Worm (Caenorhabditis elegans) whole organism, late embryonic: Measurements from ENCODE around the gene T27A10.6.
A peak's percentile ranks its signal among the peaks of the same experiment; 100 is the strongest.

ENCODE experiments used
- C08G9.2 ChIP-seq: sonication (generic microtip); optimal IDR thresholded peaks from 2 replicates; lab custom pipeline; 2016; ENCODE audit warnings: mild to moderate bottlenecking, missing genetic modification characterization, moderate library complexity, missing compliant biosample characterization
- F13H6.1 ChIP-seq: sonication (generic microtip); optimal IDR thresholded peaks from 2 replicates; lab custom pipeline; 2016; ENCODE audit warnings: missing genetic modification characterization, missing compliant biosample characterization
- K09A11.1 ChIP-seq: sonication (generic microtip); optimal IDR thresholded peaks from 2 replicates; lab custom pipeline; 2017; ENCODE audit warnings: antibody characterized with exemption, mild to moderate bottlenecking, missing genetic modification characterization, missing compliant biosample characterization; ENCODE audit not compliant: insufficient read depth
- Y22D7AL.16 ChIP-seq: sonication (generic microtip); optimal IDR thresholded peaks from 2 replicates; lab custom pipeline; 2016; ENCODE audit warnings: missing genetic modification characterization, missing compliant biosample characterization
- ahr-1 ChIP-seq: sonication (generic microtip); optimal IDR thresholded peaks from 2 replicates; lab custom pipeline; 2016; ENCODE audit warnings: missing genetic modification characterization, missing compliant biosample characterization
- ama-1 ChIP-seq: fragments of 150-350 bp; optimal IDR thresholded peaks from 2 replicates; lab custom pipeline; 2014
- ceh-18 ChIP-seq: sonication (generic microtip); optimal IDR thresholded peaks from 2 replicates; lab custom pipeline; 2016; ENCODE audit warnings: missing genetic modification characterization, missing compliant biosample characterization
- ceh-2 ChIP-seq: sonication (generic microtip); optimal IDR thresholded peaks from 2 replicates; lab custom pipeline; 2016; ENCODE audit warnings: missing genotype, missing genetic modification characterization, missing compliant biosample characterization
- ceh-22 ChIP-seq: sonication (generic microtip); optimal IDR thresholded peaks from 2 replicates; lab custom pipeline; 2017; ENCODE audit warnings: missing biosample characterization, missing genetic modification characterization
- ceh-34 ChIP-seq: sonication (generic microtip); optimal IDR thresholded peaks from 2 replicates; lab custom pipeline; 2016; ENCODE audit warnings: mild to moderate bottlenecking, missing genetic modification characterization, missing compliant biosample characterization
- ceh-45 ChIP-seq: fragments of 200-800 bp; sonication (Bioruptor generic); IDR thresholded peaks from 2 replicates; pipeline ENCODE4 v1.3.6; 2022; ENCODE audit warnings: missing genetic modification reagents, missing genetic modification characterization, missing compliant biosample characterization
- ceh-9 ChIP-seq: sonication (generic microtip); optimal IDR thresholded peaks from 2 replicates; lab custom pipeline; 2016; ENCODE audit warnings: mild to moderate bottlenecking, missing genetic modification characterization, inconsistent platforms, missing compliant biosample characterization
- che-1 ChIP-seq: sonication (generic microtip); optimal IDR thresholded peaks from 2 replicates; lab custom pipeline; 2016; ENCODE audit warnings: mild to moderate bottlenecking, missing genetic modification characterization, missing compliant biosample characterization
- dmd-4 ChIP-seq: sonication (generic microtip); optimal IDR thresholded peaks from 2 replicates; lab custom pipeline; 2016; ENCODE audit warnings: borderline replicate concordance, missing genetic modification characterization, missing compliant biosample characterization
- dve-1 ChIP-seq: sonication (generic microtip); optimal IDR thresholded peaks from 2 replicates; lab custom pipeline; 2017; ENCODE audit warnings: antibody characterized with exemption, mild to moderate bottlenecking, missing genetic modification characterization, missing compliant biosample characterization
- elt-4 ChIP-seq: sonication (generic microtip); optimal IDR thresholded peaks from 2 replicates; lab custom pipeline; 2016; ENCODE audit warnings: missing genetic modification characterization, missing compliant biosample characterization
- ets-4 ChIP-seq: sonication (generic microtip); optimal IDR thresholded peaks from 2 replicates; lab custom pipeline; 2016; ENCODE audit warnings: missing genetic modification characterization, missing compliant biosample characterization
- eyg-1 ChIP-seq: sonication (generic microtip); optimal IDR thresholded peaks from 2 replicates; lab custom pipeline; 2016; ENCODE audit warnings: missing genotype, missing genetic modification characterization, missing compliant biosample characterization
- hlh-13 ChIP-seq: fragments of 200-800 bp; sonication (Bioruptor generic); optimal IDR thresholded peaks from 2 replicates; lab custom pipeline; 2018; ENCODE audit warnings: mild to moderate bottlenecking, missing genetic modification characterization, missing compliant biosample characterization
- hlh-15 ChIP-seq: sonication (generic microtip); optimal IDR thresholded peaks from 2 replicates; lab custom pipeline; 2016; ENCODE audit warnings: missing genetic modification characterization, missing compliant biosample characterization
- hlh-6 ChIP-seq: sonication (generic microtip); optimal IDR thresholded peaks from 2 replicates; lab custom pipeline; 2016; ENCODE audit warnings: missing genotype, missing genetic modification characterization, missing compliant biosample characterization
- lim-6 ChIP-seq: sonication (generic microtip); optimal IDR thresholded peaks from 2 replicates; lab custom pipeline; 2016; ENCODE audit warnings: missing genetic modification characterization, missing compliant biosample characterization
- lin-11 ChIP-seq: fragments of 200-800 bp; sonication (Bioruptor generic); optimal IDR thresholded peaks from 2 replicates; lab custom pipeline; 2018; ENCODE audit warnings: mild to moderate bottlenecking, missing genetic modification characterization, missing compliant biosample characterization
- madf-2 ChIP-seq: sonication (generic microtip); optimal IDR thresholded peaks from 2 replicates; lab custom pipeline; 2017; ENCODE audit warnings: missing genetic modification characterization, missing compliant biosample characterization
- mec-3 ChIP-seq: sonication (generic microtip); optimal IDR thresholded peaks from 2 replicates; lab custom pipeline; 2016; ENCODE audit warnings: borderline replicate concordance, missing genetic modification characterization, missing compliant biosample characterization
- nhr-11 ChIP-seq: fragments of 150-350 bp; optimal IDR thresholded peaks from 2 replicates; lab custom pipeline; 2014; ENCODE audit warnings: missing biosample characterization, missing genetic modification characterization
- nhr-232 ChIP-seq: sonication (generic microtip); optimal IDR thresholded peaks from 2 replicates; lab custom pipeline; 2016; ENCODE audit warnings: missing genetic modification characterization, missing compliant biosample characterization
- npax-4 ChIP-seq: sonication (generic microtip); optimal IDR thresholded peaks from 2 replicates; lab custom pipeline; 2016; ENCODE audit warnings: missing genetic modification characterization, missing compliant biosample characterization
- pat-9 ChIP-seq: fragments of 200-800 bp; sonication (Bioruptor generic); optimal IDR thresholded peaks from 2 replicates; lab custom pipeline; 2018; ENCODE audit warnings: mild to moderate bottlenecking, missing genetic modification characterization, moderate library complexity, missing compliant biosample characterization
- pros-1 ChIP-seq: fragments of 150-350 bp; optimal IDR thresholded peaks from 2 replicates; lab custom pipeline; 2014; ENCODE audit warnings: missing biosample characterization, missing genetic modification reagents, missing genetic modification characterization
- ref-2 ChIP-seq: sonication (generic microtip); optimal IDR thresholded peaks from 2 replicates; lab custom pipeline; 2016; ENCODE audit warnings: missing genetic modification characterization, missing compliant biosample characterization
- rnt-1 ChIP-seq: sonication (generic microtip); optimal IDR thresholded peaks from 2 replicates; lab custom pipeline; 2016; ENCODE audit warnings: missing genetic modification characterization, missing compliant biosample characterization
- sdc-2 ChIP-seq: sonication (generic microtip); optimal IDR thresholded peaks from 2 replicates; lab custom pipeline; 2016; ENCODE audit warnings: missing genotype, missing genetic modification characterization, missing compliant biosample characterization
- sox-4 ChIP-seq: sonication (generic microtip); optimal IDR thresholded peaks from 2 replicates; lab custom pipeline; 2017; ENCODE audit warnings: mild to moderate bottlenecking, missing genetic modification characterization, inconsistent platforms, missing compliant biosample characterization
- tbx-7 ChIP-seq: sonication (generic microtip); optimal IDR thresholded peaks from 2 replicates; lab custom pipeline; 2016; ENCODE audit warnings: missing genotype, missing genetic modification characterization, missing compliant biosample characterization
- ttx-3 ChIP-seq: sonication (generic microtip); optimal IDR thresholded peaks from 2 replicates; lab custom pipeline; 2016; ENCODE audit warnings: missing genetic modification reagents, missing genetic modification characterization, missing compliant biosample characterization
- unc-42 ChIP-seq: sonication (generic microtip); optimal IDR thresholded peaks from 2 replicates; lab custom pipeline; 2016; ENCODE audit warnings: missing genotype, missing genetic modification characterization, missing compliant biosample characterization
- zip-5 ChIP-seq: sonication (generic microtip); optimal IDR thresholded peaks from 2 replicates; lab custom pipeline; 2016; ENCODE audit warnings: missing genetic modification characterization, missing compliant biosample characterization
- ztf-16 ChIP-seq: sonication (generic microtip); optimal IDR thresholded peaks from 2 replicates; lab custom pipeline; 2017; ENCODE audit warnings: missing genetic modification characterization, missing compliant biosample characterization

The T27A10.6 gene

DNA sequence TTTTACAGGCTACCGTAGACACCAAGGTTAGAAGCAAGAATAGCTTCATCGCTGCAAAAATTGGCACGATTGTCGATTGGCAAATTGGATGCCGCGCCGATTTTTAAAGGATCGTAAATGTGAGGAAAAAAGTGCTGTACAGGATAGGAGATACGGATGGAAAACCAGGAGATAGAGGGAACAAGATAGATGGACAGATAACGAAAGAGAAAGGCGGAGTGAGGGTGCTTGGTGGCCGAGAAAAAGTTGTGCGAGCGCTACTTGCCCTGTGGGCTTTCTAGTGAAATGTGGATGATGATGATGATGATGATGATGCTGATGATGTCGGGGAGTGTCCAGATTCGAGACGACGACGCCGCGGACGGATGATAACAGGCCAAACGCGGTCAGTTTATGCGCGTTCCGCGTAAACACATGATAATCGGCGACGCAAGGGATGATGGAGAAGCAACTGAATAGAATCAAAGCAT, at the start of gene T27A10.6:
TSS of gene T27A10.6 (minus strand) at position 51 of the 470 bp plus-strand sequence.
- no peak for TF ChIP-seq hlh-6
- TF ChIP-seq unc-42 (tag; lab: Kevin White, UChicago) = no peak
- no peak for TF ChIP-seq sox-4 (tag; lab: Kevin White, UChicago)
- no peak for TF ChIP-seq lin-11 (tag; lab: Kevin White, UChicago)
- no peak for TF ChIP-seq Y22D7AL.16
- no peak for TF ChIP-seq pros-1 (tag; lab: Kevin White, UChicago)
- no peak for TF ChIP-seq ttx-3 (tag; lab: Kevin White, UChicago)
- no peak for TF ChIP-seq ets-4
- TF ChIP-seq dmd-4 (tag; lab: Kevin White, UChicago) = no peak
- TF ChIP-seq npax-4 = no peak
- TF ChIP-seq dve-1 (tag; lab: Kevin White, UChicago) = no peak
- no peak for TF ChIP-seq eyg-1 (tag; lab: Kevin White, UChicago)
- no peak for TF ChIP-seq ceh-18 (tag; lab: Kevin White, UChicago)
- TF ChIP-seq ceh-22 = no peak
- no peak for TF ChIP-seq ref-2 (tag; lab: Kevin White, UChicago)
- TF ChIP-seq hlh-13 (GFP tag; lab: Kevin White, UChicago) = no peak
- no peak for TF ChIP-seq ceh-9

DNA sequence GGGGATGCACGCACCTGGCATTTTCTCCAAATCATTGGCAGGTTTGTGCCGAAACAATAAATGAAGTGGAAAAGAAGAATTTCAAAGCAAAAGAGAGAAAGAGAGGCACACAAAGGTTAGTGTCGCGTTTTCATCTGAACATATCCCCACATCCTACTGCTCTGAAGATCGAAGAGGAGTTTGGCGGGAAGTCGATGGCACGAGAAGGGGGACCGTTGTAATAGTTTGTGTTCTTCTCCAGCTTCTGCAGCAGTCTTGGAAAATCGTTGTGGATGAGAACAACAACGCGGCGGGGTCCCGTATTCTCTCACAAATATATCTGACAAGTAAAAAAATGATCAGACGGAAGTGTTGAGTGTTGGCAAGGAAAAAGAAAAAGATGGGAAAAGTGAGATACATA, 49.8 kb upstream of the T27A10.6 start:
- TF ChIP-seq sox-4 (tag; lab: Kevin White, UChicago) (no peak), ama-1 (lab: Kevin White, UChicago) (peak; percentile 9)

DNA sequence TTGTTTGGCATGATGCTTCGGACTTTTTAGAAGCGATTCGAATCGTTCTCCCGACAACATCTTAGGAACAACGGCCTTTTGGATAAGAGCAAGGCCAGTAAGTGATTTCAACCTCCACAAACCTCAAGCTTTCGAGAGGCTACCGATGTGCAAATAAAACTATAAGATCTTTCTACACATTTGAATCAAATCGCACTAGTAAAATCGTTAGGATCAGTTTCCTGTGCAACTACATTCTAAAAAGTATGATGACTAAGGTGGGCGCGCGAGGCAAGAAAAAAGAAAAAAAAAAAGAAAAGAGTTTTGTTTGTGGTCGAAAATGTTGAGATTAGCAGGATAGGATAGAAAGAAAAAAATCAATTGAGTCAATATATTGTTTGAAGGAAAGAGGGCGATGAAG, 48.6 kb upstream of the T27A10.6 start, which contains the start of gene tmem-24:
TSS of gene tmem-24 (minus strand) at position 101 of the 400 bp plus-strand sequence.
- TF ChIP-seq madf-2 (tag; lab: Kevin White, UChicago) (no peak), lin-11 (tag; lab: Kevin White, UChicago) (no peak), F13H6.1 (no peak), unc-42 (tag; lab: Kevin White, UChicago) (no peak), ceh-18 (tag; lab: Kevin White, UChicago) (no peak), ztf-16 (tag; lab: Kevin White, UChicago) (no peak), mec-3 (tag; lab: Kevin White, UChicago) (no peak), ceh-34 (tag; lab: Kevin White, UChicago) (no peak), ahr-1 (tag; lab: Kevin White, UChicago) (no peak), dmd-4 (tag; lab: Kevin White, UChicago) (no peak), pat-9 (tag; lab: Kevin White, UChicago) (no peak)
- TF ChIP-seq, all 69 proteins: peak for 0

DNA sequence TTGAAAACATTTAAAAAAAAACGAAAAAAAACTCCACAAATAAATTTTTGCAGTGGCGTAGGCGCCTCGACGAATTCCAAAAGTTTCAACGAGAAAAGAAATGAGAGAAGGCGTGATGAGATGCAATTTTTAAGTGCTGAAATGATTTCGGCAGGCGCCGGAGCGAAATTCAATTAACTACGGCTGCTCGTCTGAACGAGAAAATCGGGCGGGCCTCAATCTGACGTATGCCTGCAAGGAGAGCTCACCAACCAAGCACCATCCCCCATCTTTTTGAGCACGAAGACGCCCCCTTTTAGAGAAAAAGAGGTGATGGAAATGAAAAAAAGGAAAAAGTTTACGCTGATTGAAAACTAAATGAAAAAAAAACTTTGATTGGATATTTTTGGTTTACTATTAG, 38.6 kb upstream of the T27A10.6 start:
- TF ChIP-seq unc-42 (tag; lab: Kevin White, UChicago) = peak; percentile 66
- no peak for TF ChIP-seq K09A11.1 (tag; lab: Kevin White, UChicago)
- TF ChIP-seq, all 69 proteins: peak for 1

DNA sequence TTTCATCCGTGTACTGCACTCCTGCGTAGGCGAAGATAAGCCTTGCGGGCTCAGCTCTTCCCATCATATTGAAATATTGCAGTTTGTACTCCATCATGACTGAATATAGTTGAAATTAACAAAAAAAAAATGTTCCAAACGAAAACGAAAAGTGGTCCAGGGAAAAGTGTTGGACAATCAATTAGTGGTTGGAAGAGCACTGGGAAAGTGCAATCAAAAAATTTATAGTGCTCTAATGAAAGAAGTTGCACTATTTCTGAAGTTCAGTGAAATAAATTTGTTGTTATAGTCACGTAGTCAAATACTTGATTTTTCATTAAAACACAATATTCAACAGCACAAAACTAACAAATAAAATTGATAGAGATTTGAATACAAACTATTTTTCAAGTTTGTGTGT, 37.5 kb upstream of the T27A10.6 start, which contains the start of gene gst-11:
TSS of gene gst-11 (minus strand) at position 101 of the 400 bp plus-strand sequence.
- TF ChIP-seq nhr-11 (tag; lab: Kevin White, UChicago) (no peak), hlh-15 (tag; lab: Kevin White, UChicago) (no peak), C08G9.2 (tag; lab: Kevin White, UChicago) (no peak), pros-1 (tag; lab: Kevin White, UChicago) (no peak), ceh-22 (no peak)
- TF ChIP-seq, all 69 proteins: peak for 0

DNA sequence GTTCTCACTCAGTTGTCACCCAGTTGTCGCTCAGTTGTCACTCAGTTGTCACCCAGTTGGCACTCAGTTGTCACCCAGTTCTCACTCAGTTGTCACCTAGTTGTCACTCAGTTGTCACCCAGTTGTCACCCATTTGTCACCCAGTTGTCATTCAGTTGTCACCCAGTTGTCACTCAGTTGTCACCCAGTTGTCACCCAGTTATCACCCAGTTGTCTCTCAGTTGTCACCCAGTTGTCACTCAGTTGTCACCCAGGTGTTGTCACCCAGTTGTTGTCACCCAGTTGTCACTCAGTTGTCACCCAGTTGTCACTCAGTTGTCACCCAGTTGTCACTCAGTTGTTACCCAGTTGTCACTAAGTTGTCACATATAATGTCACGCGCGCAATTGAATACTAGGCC, 35.4 kb upstream of the T27A10.6 start:
- TF ChIP-seq elt-4 (tag; lab: Kevin White, UChicago) (peak; percentile 20), ceh-45 (no peak), ahr-1 (tag; lab: Kevin White, UChicago) (no peak), sdc-2 (no peak), hlh-13 (GFP tag; lab: Kevin White, UChicago) (no peak), rnt-1 (tag; lab: Kevin White, UChicago) (peak; percentile 23), nhr-232 (tag; lab: Kevin White, UChicago) (no peak), lim-6 (tag; lab: Kevin White, UChicago) (no peak), zip-5 (tag; lab: Kevin White, UChicago) (no peak), ceh-2 (tag; lab: Kevin White, UChicago) (no peak), che-1 (tag; lab: Kevin White, UChicago) (no peak), tbx-7 (no peak), F13H6.1 (no peak)
